Fruit fly (Drosophila melanogaster) whole organism, embryonic: ENCODE results near the gene CG17362.

Source experiments
- Adf1 ChIP-seq: fragments of 200-800 bp; sonication (Bioruptor generic); IDR thresholded peaks from 2 replicates; pipeline ENCODE4 v1.3.6; 2022; ENCODE audit warnings: missing biosample characterization, missing genetic modification characterization
- B-H2 ChIP-seq: fragments of 200-800 bp; sonication (Bioruptor generic); optimal IDR thresholded peaks from 2 replicates; lab custom pipeline; 2018; ENCODE audit warnings: missing biosample characterization, mild to moderate bottlenecking, missing genetic modification characterization
- CG10147 ChIP-seq: fragments of 200-800 bp; sonication (Bioruptor generic); optimal IDR thresholded peaks from 2 replicates; lab custom pipeline; 2019; ENCODE audit warnings: missing biosample characterization, mild to moderate bottlenecking, missing genetic modification characterization, moderate library complexity
- CG10366 ChIP-seq: fragments of 200-800 bp; sonication (Bioruptor generic); IDR thresholded peaks from 2 replicates; pipeline ENCODE4 v1.3.6; 2022; ENCODE audit warnings: missing biosample characterization, missing genetic modification characterization
- CG11695 ChIP-seq: fragments of 200-800 bp; sonication (Bioruptor generic); IDR thresholded peaks from 3 replicates; pipeline ENCODE4 v1.3.6; 2022; ENCODE audit warnings: missing biosample characterization, missing genetic modification characterization
- CG13287 ChIP-seq: fragments of 200-800 bp; sonication (Bioruptor generic); IDR thresholded peaks from 2 replicates; pipeline ENCODE4 v1.3.6; 2022; ENCODE audit warnings: missing biosample characterization, missing genetic modification characterization; ENCODE audit not compliant: partially characterized antibody
- CG15479 ChIP-seq: fragments of 200-800 bp; sonication (Bioruptor generic); optimal IDR thresholded peaks from 3 replicates; lab custom pipeline; 2019; ENCODE audit warnings: missing biosample characterization, mild to moderate bottlenecking, missing genetic modification characterization, moderate library complexity
- CG1647 ChIP-seq: fragments of 200-800 bp; sonication (Bioruptor generic); optimal IDR thresholded peaks from 3 replicates; lab custom pipeline; 2016; ENCODE audit warnings: missing biosample characterization, missing genetic modification characterization
- CG18476 ChIP-seq: fragments of 200-800 bp; sonication (Bioruptor generic); optimal IDR thresholded peaks from 2 replicates; lab custom pipeline; 2016; ENCODE audit warnings: missing biosample characterization, mild to moderate bottlenecking, missing genetic modification characterization
- CG2129 ChIP-seq: fragments of 200-800 bp; sonication (Bioruptor generic); IDR thresholded peaks from 2 replicates; pipeline ENCODE4 v1.3.6; 2022; ENCODE audit warnings: missing biosample characterization, missing genetic modification characterization; ENCODE audit not compliant: partially characterized antibody
- CG30020 ChIP-seq: fragments of 200-800 bp; optimal IDR thresholded peaks from 2 replicates; lab custom pipeline; 2019; ENCODE audit warnings: missing biosample characterization, mild to moderate bottlenecking, missing genetic modification characterization, moderate library complexity
- CG34224 ChIP-seq: fragments of 200-800 bp; sonication (Bioruptor generic); IDR thresholded peaks from 3 replicates; pipeline ENCODE4 v1.3.6; 2022; ENCODE audit warnings: missing biosample characterization, missing genetic modification characterization; ENCODE audit not compliant: partially characterized antibody
- CG4854 ChIP-seq: fragments of 200-800 bp; sonication (Bioruptor generic); optimal IDR thresholded peaks from 2 replicates; lab custom pipeline; 2016; ENCODE audit warnings: missing biosample characterization, missing genetic modification characterization, inconsistent platforms
- CG5953 ChIP-seq: fragments of 200-800 bp; sonication (Bioruptor generic); IDR thresholded peaks from 2 replicates; pipeline ENCODE4 v1.3.6; 2022; ENCODE audit warnings: missing biosample characterization, missing genetic modification characterization
- CG7745 ChIP-seq: fragments of 200-800 bp; sonication (Bioruptor generic); optimal IDR thresholded peaks from 2 replicates; lab custom pipeline; 2018; ENCODE audit warnings: missing biosample characterization, mild to moderate bottlenecking, missing genetic modification characterization, moderate library complexity
- CG8924 ChIP-seq: fragments of 200-800 bp; optimal IDR thresholded peaks from 3 replicates; lab custom pipeline; 2019; ENCODE audit warnings: missing biosample characterization, mild to moderate bottlenecking, missing genetic modification characterization, moderate library complexity
- CG9876 ChIP-seq: fragments of 200-800 bp; sonication (Bioruptor generic); optimal IDR thresholded peaks from 2 replicates; lab custom pipeline; 2016; ENCODE audit warnings: missing biosample characterization, missing genetic modification characterization
- CTCF ChIP-seq: fragments of 200-800 bp; sonication (Bioruptor generic); optimal IDR thresholded peaks from 2 replicates; lab custom pipeline; 2017; ENCODE audit warnings: missing biosample characterization, mild to moderate bottlenecking, missing genetic modification characterization, moderate library complexity
- CkIIα-i1 ChIP-seq: fragments of 200-800 bp; sonication (Bioruptor generic); IDR thresholded peaks from 2 replicates; pipeline ENCODE4 v1.3.6; 2022; ENCODE audit warnings: missing biosample characterization, missing genetic modification characterization
- Dfd ChIP-seq, 2 experiments: fragments of >200 bp; optimal IDR thresholded peaks; 2 replicates each; lab custom pipeline; 2017; ENCODE audit warnings: missing biosample characterization in 2 of 2, missing genetic modification characterization in 2 of 2
- Dp ChIP-seq: fragments of 200-800 bp; sonication (Bioruptor generic); optimal IDR thresholded peaks from 2 replicates; lab custom pipeline; 2018; ENCODE audit warnings: missing biosample characterization, mild to moderate bottlenecking, missing genetic modification characterization, moderate library complexity
- Fer2 ChIP-seq: fragments of 200-800 bp; sonication (Bioruptor generic); optimal IDR thresholded peaks from 2 replicates; lab custom pipeline; 2018; ENCODE audit warnings: missing biosample characterization, mild to moderate bottlenecking, missing genetic modification characterization, moderate library complexity
- Hey ChIP-seq: fragments of 200-800 bp; sonication (Bioruptor generic); optimal IDR thresholded peaks from 3 replicates; lab custom pipeline; 2018; ENCODE audit warnings: missing biosample characterization, mild to moderate bottlenecking, missing genetic modification characterization
- MBD-R2 ChIP-seq: fragments of 200-800 bp; sonication (Bioruptor generic); IDR thresholded peaks from 2 replicates; pipeline ENCODE4 v1.3.6; 2022; ENCODE audit warnings: missing biosample characterization, missing genetic modification characterization
- Med ChIP-seq: fragments of 200-800 bp; sonication (Bioruptor generic); peaks from one replicate; lab custom pipeline; 2016; ENCODE audit warnings: missing biosample characterization, missing genetic modification characterization, mild to moderate bottlenecking, inconsistent platforms, moderate library complexity
- Neu2 ChIP-seq: fragments of 200-800 bp; sonication (Bioruptor generic); optimal IDR thresholded peaks from 3 replicates; lab custom pipeline; 2016; ENCODE audit warnings: missing biosample characterization, missing genetic modification characterization, borderline replicate concordance
- Rfx ChIP-seq: fragments of 200-800 bp; sonication (Bioruptor generic); IDR thresholded peaks from 2 replicates; pipeline ENCODE4 v1.3.6; 2022; ENCODE audit warnings: missing biosample characterization, missing genetic modification characterization
- Sin3A ChIP-seq: fragments of >200 bp; optimal IDR thresholded peaks from 2 replicates; lab custom pipeline; 2018
- Spps ChIP-seq: fragments of 200-800 bp; sonication (Bioruptor generic); optimal IDR thresholded peaks from 2 replicates; lab custom pipeline; 2018; ENCODE audit warnings: missing biosample characterization, mild to moderate bottlenecking, missing genetic modification characterization
- Sry-β ChIP-seq: fragments of 200-800 bp; sonication (Bioruptor generic); optimal IDR thresholded peaks from 2 replicates; lab custom pipeline; 2018; ENCODE audit warnings: missing biosample characterization, mild to moderate bottlenecking, missing genetic modification characterization, moderate library complexity
- Ssrp ChIP-seq: fragments of 200-800 bp; sonication (Bioruptor generic); optimal IDR thresholded peaks from 2 replicates; lab custom pipeline; 2018; ENCODE audit warnings: missing biosample characterization, mild to moderate bottlenecking, missing genetic modification characterization, moderate library complexity
- Tbp ChIP-seq: fragments of >200 bp; optimal IDR thresholded peaks from 2 replicates; lab custom pipeline; 2018; ENCODE audit warnings: missing biosample characterization, missing genetic modification characterization
- abd-A ChIP-seq: fragments of 200-800 bp; sonication (Bioruptor generic); optimal IDR thresholded peaks from 3 replicates; lab custom pipeline; 2019; ENCODE audit warnings: missing biosample characterization, mild to moderate bottlenecking, missing genetic modification characterization, moderate library complexity
- amos ChIP-seq: fragments of 200-800 bp; sonication (Bioruptor generic); IDR thresholded peaks from 2 replicates; pipeline ENCODE4 v1.3.6; 2022; ENCODE audit warnings: missing biosample characterization, missing genetic modification characterization; ENCODE audit not compliant: partially characterized antibody
- bbx ChIP-seq: fragments of 200-800 bp; sonication (Bioruptor generic); IDR thresholded peaks from 2 replicates; pipeline ENCODE4 v1.3.6; 2022; ENCODE audit warnings: missing biosample characterization, missing genetic modification characterization; ENCODE audit not compliant: partially characterized antibody
- cg ChIP-seq: fragments of 200-800 bp; sonication (Bioruptor generic); optimal IDR thresholded peaks from 3 replicates; lab custom pipeline; 2019; ENCODE audit warnings: missing biosample characterization, mild to moderate bottlenecking, missing genetic modification characterization, moderate library complexity
- dmrt99B ChIP-seq: fragments of 200-800 bp; sonication (Bioruptor generic); optimal IDR thresholded peaks from 2 replicates; lab custom pipeline; 2018; ENCODE audit warnings: missing biosample characterization, mild to moderate bottlenecking, missing genetic modification characterization, moderate library complexity
- emc ChIP-seq: fragments of 200-800 bp; sonication (Bioruptor generic); optimal IDR thresholded peaks from 2 replicates; lab custom pipeline; 2016; ENCODE audit warnings: missing biosample characterization, missing genetic modification characterization
- grau ChIP-seq: fragments of 200-800 bp; optimal IDR thresholded peaks from 3 replicates; lab custom pipeline; 2019; ENCODE audit warnings: missing biosample characterization, mild to moderate bottlenecking, missing genetic modification characterization, moderate library complexity
- grn ChIP-seq: fragments of 200-800 bp; sonication (Bioruptor generic); optimal IDR thresholded peaks from 3 replicates; lab custom pipeline; 2017; ENCODE audit warnings: missing biosample characterization, missing genetic modification characterization
- jigr1 ChIP-seq: fragments of 200-800 bp; sonication (Bioruptor generic); IDR thresholded peaks from 3 replicates; pipeline ENCODE4 v1.3.6; 2022; ENCODE audit warnings: missing biosample characterization, missing genetic modification characterization
- ken ChIP-seq: fragments of 200-800 bp; sonication (Bioruptor generic); IDR thresholded peaks from 3 replicates; pipeline ENCODE4 v1.3.6; 2022; ENCODE audit warnings: missing biosample characterization, missing genetic modification characterization
- mirr ChIP-seq: fragments of 200-800 bp; sonication (Bioruptor generic); optimal IDR thresholded peaks from 3 replicates; lab custom pipeline; 2018; ENCODE audit warnings: missing biosample characterization, mild to moderate bottlenecking, missing genetic modification characterization
- nau ChIP-seq: fragments of 200-800 bp; sonication (Bioruptor generic); optimal IDR thresholded peaks from 3 replicates; lab custom pipeline; 2017; ENCODE audit warnings: missing biosample characterization, mild to moderate bottlenecking, missing genetic modification characterization, missing genetic modification reagents
- onecut ChIP-seq: fragments of 200-800 bp; sonication (Bioruptor generic); IDR thresholded peaks from 2 replicates; pipeline ENCODE4 v1.3.6; 2022; ENCODE audit warnings: missing biosample characterization, missing genetic modification characterization
- pfk ChIP-seq: fragments of 200-800 bp; sonication (Bioruptor generic); optimal IDR thresholded peaks from 2 replicates; lab custom pipeline; 2018; ENCODE audit warnings: missing biosample characterization, mild to moderate bottlenecking, missing genetic modification characterization, moderate library complexity
- row ChIP-seq: fragments of 200-800 bp; sonication (Bioruptor generic); IDR thresholded peaks from 3 replicates; pipeline ENCODE4 v1.3.6; 2022; ENCODE audit warnings: missing biosample characterization, missing genetic modification characterization
- sim ChIP-seq: fragments of 200-800 bp; sonication (Bioruptor generic); IDR thresholded peaks from 2 replicates; pipeline ENCODE4 v1.3.6; 2022; ENCODE audit warnings: missing biosample characterization, missing genetic modification characterization
- so ChIP-seq: fragments of 200-800 bp; sonication (Bioruptor generic); IDR thresholded peaks from 3 replicates; pipeline ENCODE4 v1.3.6; 2022; ENCODE audit warnings: missing biosample characterization, missing genetic modification characterization
- zen ChIP-seq: fragments of 200-800 bp; sonication (Bioruptor generic); optimal IDR thresholded peaks from 3 replicates; lab custom pipeline; 2018; ENCODE audit warnings: missing biosample characterization, mild to moderate bottlenecking, missing genetic modification characterization, moderate library complexity

Gene CG17362

dm6 chr3L:14004041-14004407, 17.6 kb downstream of the CG17362 start (continued):
- TF ChIP-seq CG18476 (GFP tag; lab: Kevin White, UChicago) (no peak), Dfd (GFP tag; optimal IDR thresholded peaks at IDR 0.05; lab: Kevin White, UChicago) (no peak), abd-A (tag; lab: Kevin White, UChicago) (peak; percentile 82), MBD-R2 (peak; percentile 46; the same call in 1 of the 2 replicates), B-H2 (peak; percentile 74), CG13287 (GFP tag; lab: Robert Waterston, UW) (peak; percentile 33; the same call in 1 of the 2 replicates), CG8924 (tag; lab: Kevin White, UChicago) (peak; percentile 68)

- TF ChIP-seq Fer2 (peak; percentile 82), zen (tag; lab: Kevin White, UChicago) (peak; percentile 87), CG9876 (peak; percentile 87), CG15479 (GFP tag; lab: Kevin White, UChicago) (no peak), Dp (GFP tag; lab: Kevin White, UChicago) (peak; percentile 38), Spps (peak; percentile 58), Sry-β (GFP tag; lab: Kevin White, UChicago) (peak; percentile 21), grau (tag; lab: Kevin White, UChicago) (peak; percentile 93), CG5953 (GFP tag; lab: Robert Waterston, UW) (peak; percentile 94), CTCF (GFP tag; lab: Kevin White, UChicago) (peak; percentile 58), amos (peak; percentile 23; the same call in 1 of the 2 replicates), bbx (peak; percentile 35; the same call in 1 of the 2 replicates), CG11695 (GFP tag; lab: Robert Waterston, UW) (peak; percentile 77), dmrt99B (tag; lab: Kevin White, UChicago) (peak; percentile 98), CG10147 (peak; percentile 88), Tbp (no peak), emc (peak; percentile 89), CG10366 (GFP tag; lab: Robert Waterston, UW) (peak; percentile 97), ken (peak; percentile 99), CG1647 (peak; percentile 96), Ssrp (tag; lab: Kevin White, UChicago) (peak; percentile 94), CG4854 (GFP tag; lab: Kevin White, UChicago) (peak; percentile 92), Hey (tag; lab: Kevin White, UChicago) (peak; percentile 81), Neu2 (GFP tag; lab: Kevin White, UChicago) (peak; percentile 58), grn (GFP tag; lab: Kevin White, UChicago) (no peak), pfk (no peak), row (peak; percentile 98), CkIIα-i1 (GFP tag; lab: Robert Waterston, UW) (peak; percentile 83), CG7745 (no peak), Sin3A (lab: Kevin White, UChicago) (no peak), onecut (GFP tag; lab: Robert Waterston, UW) (peak; percentile 90), Adf1 (peak; percentile 75), Med (peak; percentile 99), CG30020 (tag; lab: Kevin White, UChicago) (peak; percentile 69), so (GFP tag; lab: Robert Waterston, UW) (peak; percentile 95), nau (GFP tag; lab: Kevin White, UChicago) (no peak), sim (GFP tag; lab: Robert Waterston, UW) (peak; percentile 61; the same call in 1 of the 2 replicates), Rfx (peak; percentile 94), cg (GFP tag; lab: Kevin White, UChicago) (peak; percentile 92), jigr1 (GFP tag; lab: Robert Waterston, UW) (peak; percentile 77; the same call in 2 of the 3 replicates), CG34224 (GFP tag; lab: Robert Waterston, UW) (no peak), mirr (GFP tag; lab: Kevin White, UChicago) (peak; percentile 88), CG2129 (GFP tag; lab: Robert Waterston, UW) (no peak)
These were observed 18.6 kb downstream of the CG17362 start for dm6 chr3L:14004963-14005458.
